In the genomic region with DNA sequence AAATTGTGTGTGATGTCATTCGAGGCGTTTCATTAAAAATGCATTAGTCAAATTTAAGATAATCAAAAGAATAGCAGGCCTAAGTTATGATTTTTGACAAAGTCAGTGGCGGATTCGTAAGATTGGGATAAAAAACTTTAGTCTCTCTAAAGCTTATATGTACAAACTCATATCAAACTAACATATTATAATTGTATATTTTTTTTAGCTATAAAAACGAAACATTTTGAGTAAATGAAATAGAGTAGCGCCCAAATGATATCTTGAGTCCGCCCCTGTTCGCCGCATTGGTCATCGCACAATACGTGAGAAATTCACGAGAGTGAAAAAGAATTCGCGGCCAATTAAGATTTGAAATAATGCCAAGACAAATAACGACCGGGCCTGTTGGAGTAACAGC, we compare ENCODE assay signal across 1 fruit fly cellular context.
TF ChIP-seq lines count a peak whose summit lies in the region.

No protein-coding gene starts in this region.

TF ChIP-seq in whole organism, embryonic, 481 proteins besides CTCF, POLR2A, EP300 and RAD21 (continued from another document and continues in another):
- TF ChIP-seq bcd (GFP tag; optimal IDR thresholded peaks at IDR 0.05; lab: Kevin White, UChicago): peak; percentile 14
- peak; percentile 31 for TF ChIP-seq CG10267 (tag; optimal IDR thresholded peaks at IDR 0.05; lab: Kevin White, UChicago)
- no peak for TF ChIP-seq CG9797 (GFP tag; optimal IDR thresholded peaks at IDR 0.05; lab: Kevin White, UChicago)
- no peak for TF ChIP-seq HLH4C (GFP tag; IDR thresholded peaks at IDR 0.05; lab: Robert Waterston, UW; ENCODE audit: partially characterized antibody)
- no peak for TF ChIP-seq CG13775 (GFP tag; optimal IDR thresholded peaks at IDR 0.05; lab: Kevin White, UChicago)
- no peak for TF ChIP-seq gsb-n (tag; optimal IDR thresholded peaks at IDR 0.05; lab: Kevin White, UChicago)
- TF ChIP-seq CG13123 (GFP tag; optimal IDR thresholded peaks at IDR 0.05; lab: Kevin White, UChicago): no peak
- TF ChIP-seq CG15514 (GFP tag; optimal IDR thresholded peaks at IDR 0.05; lab: Kevin White, UChicago): peak; percentile 6
- TF ChIP-seq CG16863 (GFP tag; optimal IDR thresholded peaks at IDR 0.05; lab: Kevin White, UChicago): no peak
- TF ChIP-seq Hand (GFP tag; optimal IDR thresholded peaks at IDR 0.05; lab: Kevin White, UChicago): no peak
- TF ChIP-seq CG9817 (tag; optimal IDR thresholded peaks at IDR 0.05; lab: Kevin White, UChicago): peak; percentile 55
- 0 out of 3 replicates have a peak, but pooled peaks have one; percentile 31 for TF ChIP-seq CG17361 (GFP tag; IDR thresholded peaks at IDR 0.05; lab: Robert Waterston, UW)
- no peak for TF ChIP-seq Lpt (GFP tag; optimal IDR thresholded peaks at IDR 0.05; lab: Kevin White, UChicago)
- peak; percentile 34 for TF ChIP-seq CG10979 (tag; optimal IDR thresholded peaks at IDR 0.05; lab: Kevin White, UChicago)
- peak; percentile 38; the same call in 1 of the 2 replicates for TF ChIP-seq NFAT (GFP tag; IDR thresholded peaks at IDR 0.05; lab: Robert Waterston, UW)
- no peak for TF ChIP-seq pfk (GFP tag; optimal IDR thresholded peaks at IDR 0.05; lab: Kevin White, UChicago)
- TF ChIP-seq ara (GFP tag; IDR thresholded peaks at IDR 0.05; lab: Robert Waterston, UW): peak; percentile 55; the same call in 1 of the 2 replicates
- TF ChIP-seq CG17568 (GFP tag; optimal IDR thresholded peaks at IDR 0.05; lab: Kevin White, UChicago): no peak
- no peak for TF ChIP-seq croc (GFP tag; conservative IDR thresholded peaks at IDR 0.05; lab: Robert Waterston, UW)
- TF ChIP-seq CG15269 (tag; optimal IDR thresholded peaks at IDR 0.05; lab: Kevin White, UChicago): peak; percentile 82
- peak; percentile 79 for TF ChIP-seq Med (GFP tag; lab: Kevin White, UChicago)
- peak; percentile 73 for TF ChIP-seq gem (tag; optimal IDR thresholded peaks at IDR 0.05; lab: Kevin White, UChicago)
- TF ChIP-seq bbx (GFP tag; IDR thresholded peaks at IDR 0.05; lab: Robert Waterston, UW; ENCODE audit: partially characterized antibody): no peak
- peak; percentile 80 for TF ChIP-seq Ada2b (GFP tag; IDR thresholded peaks at IDR 0.05; lab: Robert Waterston, UW)
- peak; percentile 67 for TF ChIP-seq CG2678 (tag; optimal IDR thresholded peaks at IDR 0.05; lab: Kevin White, UChicago)
- peak; percentile 20; the same call in 1 of the 2 replicates for TF ChIP-seq Ravus (GFP tag; IDR thresholded peaks at IDR 0.05; lab: Robert Waterston, UW)
- TF ChIP-seq Sox100B (GFP tag; optimal IDR thresholded peaks at IDR 0.05; lab: Kevin White, UChicago): peak; percentile 15
- peak; percentile 56; the same call in 1 of the 4 replicates for TF ChIP-seq chinmo (GFP tag; IDR thresholded peaks at IDR 0.05; lab: Robert Waterston, UW; ENCODE audit: partially characterized antibody)
- TF ChIP-seq CG3847 (GFP tag; IDR thresholded peaks at IDR 0.05; lab: Robert Waterston, UW): peak; percentile 32; the same call in 1 of the 2 replicates
- TF ChIP-seq insv (GFP tag; optimal IDR thresholded peaks at IDR 0.05; lab: Kevin White, UChicago): no peak
- no peak for TF ChIP-seq Hr51 (GFP tag; optimal IDR thresholded peaks at IDR 0.05; lab: Kevin White, UChicago)
- TF ChIP-seq sr (GFP tag; IDR thresholded peaks at IDR 0.05; lab: Robert Waterston, UW): no peak
- no peak for TF ChIP-seq h (optimal IDR thresholded peaks at IDR 0.05; lab: Kevin White, UChicago)
- TF ChIP-seq prd (optimal IDR thresholded peaks at IDR 0.05; lab: Kevin White, UChicago): no peak
- TF ChIP-seq prd (GFP tag; IDR thresholded peaks at IDR 0.05; lab: Robert Waterston, UW): peak; percentile 77
- TF ChIP-seq Usf (GFP tag; optimal IDR thresholded peaks at IDR 0.05; lab: Kevin White, UChicago): no peak
- no peak for TF ChIP-seq gro (GFP tag; optimal IDR thresholded peaks at IDR 0.05; lab: Kevin White, UChicago)
- TF ChIP-seq jumu (GFP tag; optimal IDR thresholded peaks at IDR 0.05; lab: Kevin White, UChicago): no peak
- TF ChIP-seq jing (GFP tag; optimal IDR thresholded peaks at IDR 0.05; lab: Kevin White, UChicago): no peak
- no peak; the same call in 1 of the 2 replicates for TF ChIP-seq Drgx (GFP tag; IDR thresholded peaks at IDR 0.05; lab: Robert Waterston, UW)
- TF ChIP-seq CoRest (tag; optimal IDR thresholded peaks at IDR 0.05; lab: Kevin White, UChicago): peak; percentile 67
- no peak for TF ChIP-seq Kr (GFP tag; optimal IDR thresholded peaks at IDR 0.05; lab: Kevin White, UChicago)
- TF ChIP-seq CG4424 (GFP tag; optimal IDR thresholded peaks at IDR 0.05; lab: Kevin White, UChicago): peak; percentile 37
- peak; percentile 50; the same call in 2 of the 3 replicates for TF ChIP-seq CG7357 (GFP tag; IDR thresholded peaks at IDR 0.05; lab: Robert Waterston, UW)
- TF ChIP-seq CG11247 (GFP tag; IDR thresholded peaks at IDR 0.05; lab: Robert Waterston, UW): peak; percentile 54
- no peak for TF ChIP-seq chm (GFP tag; IDR thresholded peaks at IDR 0.05; lab: Robert Waterston, UW)
- TF ChIP-seq CG5953 (GFP tag; IDR thresholded peaks at IDR 0.05; lab: Robert Waterston, UW): no peak
- no peak for TF ChIP-seq CG15011 (GFP tag; optimal IDR thresholded peaks at IDR 0.05; lab: Kevin White, UChicago)
- TF ChIP-seq ewg (GFP tag; optimal IDR thresholded peaks at IDR 0.05; lab: Kevin White, UChicago): no peak
- TF ChIP-seq Trl (optimal IDR thresholded peaks at IDR 0.05; lab: Kevin White, UChicago): no peak
- TF ChIP-seq Trl (GFP tag; optimal IDR thresholded peaks at IDR 0.05; lab: Kevin White, UChicago): no peak
- TF ChIP-seq CG32532 (GFP tag; IDR thresholded peaks at IDR 0.05; lab: Robert Waterston, UW): peak; percentile 70
- no peak for TF ChIP-seq unc-4 (GFP tag; IDR thresholded peaks at IDR 0.05; lab: Robert Waterston, UW; ENCODE audit: partially characterized antibody)
- no peak for TF ChIP-seq Neu2 (GFP tag; optimal IDR thresholded peaks at IDR 0.05; lab: Kevin White, UChicago; ENCODE audit: borderline replicate concordance)
- TF ChIP-seq CG2120 (GFP tag; optimal IDR thresholded peaks at IDR 0.05; lab: Kevin White, UChicago): peak; percentile 56
- TF ChIP-seq CG10431 (GFP tag; optimal IDR thresholded peaks at IDR 0.05; lab: Kevin White, UChicago): no peak
- no peak for TF ChIP-seq CG2116 (GFP tag; optimal IDR thresholded peaks at IDR 0.05; lab: Kevin White, UChicago)
- TF ChIP-seq PHDP (tag; optimal IDR thresholded peaks at IDR 0.05; lab: Kevin White, UChicago): peak; percentile 57
- no peak for TF ChIP-seq odd (GFP tag; optimal IDR thresholded peaks at IDR 0.05; lab: Kevin White, UChicago)
- TF ChIP-seq peb (GFP tag; IDR thresholded peaks at IDR 0.05; lab: Robert Waterston, UW): no peak
- peak; percentile 47 for TF ChIP-seq lbe (GFP tag; optimal IDR thresholded peaks at IDR 0.05; lab: Kevin White, UChicago)
- no peak for TF ChIP-seq NC2β (GFP tag; optimal IDR thresholded peaks at IDR 0.05; lab: Kevin White, UChicago)
- TF ChIP-seq slp2 (GFP tag; optimal IDR thresholded peaks at IDR 0.05; lab: Kevin White, UChicago): no peak
- TF ChIP-seq D19B (GFP tag; optimal IDR thresholded peaks at IDR 0.05; lab: Kevin White, UChicago): peak; percentile 14
- TF ChIP-seq bsh (GFP tag; optimal IDR thresholded peaks at IDR 0.05; lab: Kevin White, UChicago): peak in 1 of 2 experiments; percentile 46
- no peak for TF ChIP-seq Dfd (GFP tag; optimal IDR thresholded peaks at IDR 0.05; lab: Kevin White, UChicago)
- TF ChIP-seq Xbp1 (GFP tag; optimal IDR thresholded peaks at IDR 0.05; lab: Kevin White, UChicago): peak; percentile 50
- TF ChIP-seq CG2129 (GFP tag; IDR thresholded peaks at IDR 0.05; lab: Robert Waterston, UW; ENCODE audit: partially characterized antibody): no peak
- TF ChIP-seq CG43689 (GFP tag; IDR thresholded peaks at IDR 0.05; lab: Robert Waterston, UW): 0 out of 2 replicates have a peak, but pooled peaks have one; percentile 28
- no peak for TF ChIP-seq CG6683 (GFP tag; optimal IDR thresholded peaks at IDR 0.05; lab: Kevin White, UChicago)
- peak; percentile 72 for TF ChIP-seq CG11504 (tag; optimal IDR thresholded peaks at IDR 0.05; lab: Kevin White, UChicago)
- peak; percentile 61 for TF ChIP-seq esg (GFP tag; conservative IDR thresholded peaks at IDR 0.05; lab: Robert Waterston, UW)
- no peak for TF ChIP-seq mld (GFP tag; IDR thresholded peaks at IDR 0.05; lab: Robert Waterston, UW; ENCODE audit: partially characterized antibody)
- no peak for TF ChIP-seq so (GFP tag; IDR thresholded peaks at IDR 0.05; lab: Robert Waterston, UW)
- peak; percentile 31 for TF ChIP-seq tap (tag; optimal IDR thresholded peaks at IDR 0.05; lab: Kevin White, UChicago)
- TF ChIP-seq nom (GFP tag; optimal IDR thresholded peaks at IDR 0.05; lab: Kevin White, UChicago): no peak
- peak; percentile 65 for TF ChIP-seq ind (GFP tag; optimal IDR thresholded peaks at IDR 0.05; lab: Kevin White, UChicago)
- peak; percentile 22 for TF ChIP-seq CG12942 (GFP tag; optimal IDR thresholded peaks at IDR 0.05; lab: Kevin White, UChicago)
- TF ChIP-seq MBD-R2 (GFP tag; IDR thresholded peaks at IDR 0.05; lab: Robert Waterston, UW): peak; percentile 50; the same call in 1 of the 2 replicates
- peak; percentile 73 for TF ChIP-seq E2f1 (GFP tag; IDR thresholded peaks at IDR 0.05; lab: Robert Waterston, UW)
- TF ChIP-seq Nf-YB (GFP tag; optimal IDR thresholded peaks at IDR 0.05; lab: Kevin White, UChicago): no peak
- TF ChIP-seq CG7372 (GFP tag; IDR thresholded peaks at IDR 0.05; lab: Robert Waterston, UW): peak; percentile 67
- no peak for TF ChIP-seq CG7928 (GFP tag; optimal IDR thresholded peaks at IDR 0.05; lab: Kevin White, UChicago)
- TF ChIP-seq GATAe (GFP tag; conservative IDR thresholded peaks at IDR 0.05; lab: Robert Waterston, UW): 0 out of 2 replicates have a peak, but pooled peaks have one; percentile 13
- TF ChIP-seq CG6654 (GFP tag; optimal IDR thresholded peaks at IDR 0.05; lab: Kevin White, UChicago): no peak
- TF ChIP-seq lov (optimal IDR thresholded peaks at IDR 0.05; lab: Kevin White, UChicago): no peak
- TF ChIP-seq lov (GFP tag; IDR thresholded peaks at IDR 0.05; lab: Robert Waterston, UW): no peak
- TF ChIP-seq btn (GFP tag; optimal IDR thresholded peaks at IDR 0.05; lab: Kevin White, UChicago): no peak
- TF ChIP-seq TFAM (GFP tag; optimal IDR thresholded peaks at IDR 0.05; lab: Kevin White, UChicago): no peak
- TF ChIP-seq bab2 (GFP tag; optimal IDR thresholded peaks at IDR 0.05; lab: Kevin White, UChicago): no peak
- TF ChIP-seq Nf-YC (tag; optimal IDR thresholded peaks at IDR 0.05; lab: Kevin White, UChicago): peak; percentile 24
- peak; percentile 37 for TF ChIP-seq Fer1 (GFP tag; optimal IDR thresholded peaks at IDR 0.05; lab: Kevin White, UChicago)
- TF ChIP-seq CG1832 (GFP tag; optimal IDR thresholded peaks at IDR 0.05; lab: Kevin White, UChicago): no peak
- no peak for TF ChIP-seq gt (GFP tag; IDR thresholded peaks at IDR 0.05; lab: Robert Waterston, UW)
- TF ChIP-seq ato (GFP tag; IDR thresholded peaks at IDR 0.05; lab: Robert Waterston, UW; ENCODE audit: partially characterized antibody): no peak
- no peak for TF ChIP-seq ash1 (GFP tag; optimal IDR thresholded peaks at IDR 0.05; lab: Kevin White, UChicago)
- no peak; the same call in 2 of the 3 replicates for TF ChIP-seq B-H1 (GFP tag; IDR thresholded peaks at IDR 0.05; lab: Robert Waterston, UW)
- TF ChIP-seq CG31388 (GFP tag; optimal IDR thresholded peaks at IDR 0.05; lab: Kevin White, UChicago): no peak
- TF ChIP-seq pho (GFP tag; optimal IDR thresholded peaks at IDR 0.05; lab: Kevin White, UChicago): no peak
- no peak for TF ChIP-seq her (GFP tag; optimal IDR thresholded peaks at IDR 0.05; lab: Kevin White, UChicago)
- TF ChIP-seq fd102C (GFP tag; optimal IDR thresholded peaks at IDR 0.05; lab: Kevin White, UChicago): no peak
- TF ChIP-seq ham (GFP tag; IDR thresholded peaks at IDR 0.05; lab: Robert Waterston, UW): no peak
- TF ChIP-seq wek (GFP tag; optimal IDR thresholded peaks at IDR 0.05; lab: Kevin White, UChicago): no peak
- TF ChIP-seq fd64A (GFP tag; optimal IDR thresholded peaks at IDR 0.05; lab: Kevin White, UChicago): no peak
- no peak for TF ChIP-seq Sox102F (GFP tag; optimal IDR thresholded peaks at IDR 0.05; lab: Kevin White, UChicago)
- peak; percentile 33 for TF ChIP-seq mam (GFP tag; optimal IDR thresholded peaks at IDR 0.05; lab: Kevin White, UChicago)
- no peak for TF ChIP-seq jigr1 (GFP tag; IDR thresholded peaks at IDR 0.05; lab: Robert Waterston, UW)
- no peak for TF ChIP-seq Elba2 (GFP tag; optimal IDR thresholded peaks at IDR 0.05; lab: Kevin White, UChicago)
- TF ChIP-seq CG17359 (tag; optimal IDR thresholded peaks at IDR 0.05; lab: Kevin White, UChicago): peak; percentile 50
- TF ChIP-seq pros (GFP tag; optimal IDR thresholded peaks at IDR 0.05; lab: Kevin White, UChicago): no peak
- peak; percentile 67 for TF ChIP-seq Meics (GFP tag; optimal IDR thresholded peaks at IDR 0.05; lab: Kevin White, UChicago)
- no peak for TF ChIP-seq D19A (tag; optimal IDR thresholded peaks at IDR 0.05; lab: Kevin White, UChicago)
- TF ChIP-seq rib (GFP tag; IDR thresholded peaks at IDR 0.05; lab: Robert Waterston, UW): no peak
- no peak for TF ChIP-seq hth (optimal IDR thresholded peaks at IDR 0.05; lab: Kevin White, UChicago)
- no peak for TF ChIP-seq stwl (tag; optimal IDR thresholded peaks at IDR 0.05; lab: Kevin White, UChicago)
- TF ChIP-seq Xrp1 (GFP tag; IDR thresholded peaks at IDR 0.05; lab: Robert Waterston, UW): peak; percentile 62; the same call in 1 of the 2 replicates
- no peak for TF ChIP-seq CG6854 (GFP tag; optimal IDR thresholded peaks at IDR 0.05; lab: Kevin White, UChicago)
- peak; percentile 77; the same call in 2 of the 3 replicates for TF ChIP-seq CG11456 (GFP tag; IDR thresholded peaks at IDR 0.05; lab: Robert Waterston, UW)
- TF ChIP-seq al (GFP tag; IDR thresholded peaks at IDR 0.05; lab: Robert Waterston, UW): peak; percentile 82
- no peak for TF ChIP-seq CG8388 (GFP tag; optimal IDR thresholded peaks at IDR 0.05; lab: Kevin White, UChicago)
- peak; percentile 58 for TF ChIP-seq gsb (GFP tag; IDR thresholded peaks at IDR 0.05; lab: Robert Waterston, UW)
- no peak for TF ChIP-seq E2f2 (GFP tag; IDR thresholded peaks at IDR 0.05; lab: Robert Waterston, UW)
- no peak for TF ChIP-seq Jarid2 (GFP tag; optimal IDR thresholded peaks at IDR 0.05; lab: Kevin White, UChicago)
- peak; percentile 59; the same call in 1 of the 2 replicates for TF ChIP-seq cas (GFP tag; IDR thresholded peaks at IDR 0.05; lab: Robert Waterston, UW)
- TF ChIP-seq mirr (GFP tag; optimal IDR thresholded peaks at IDR 0.05; lab: Kevin White, UChicago): no peak
- peak in 1 of 2 experiments; percentile 3 for TF ChIP-seq Pdp1 (GFP tag; optimal IDR thresholded peaks at IDR 0.05; lab: Kevin White, UChicago)
- TF ChIP-seq CG12155 (GFP tag; optimal IDR thresholded peaks at IDR 0.05; lab: Kevin White, UChicago): peak; percentile 47
- TF ChIP-seq CG6272 (GFP tag; IDR thresholded peaks at IDR 0.05; lab: Robert Waterston, UW): no peak
